Fruit fly (Drosophila melanogaster): Measurements from ENCODE around the gene danr.

Gene danr

DNA sequence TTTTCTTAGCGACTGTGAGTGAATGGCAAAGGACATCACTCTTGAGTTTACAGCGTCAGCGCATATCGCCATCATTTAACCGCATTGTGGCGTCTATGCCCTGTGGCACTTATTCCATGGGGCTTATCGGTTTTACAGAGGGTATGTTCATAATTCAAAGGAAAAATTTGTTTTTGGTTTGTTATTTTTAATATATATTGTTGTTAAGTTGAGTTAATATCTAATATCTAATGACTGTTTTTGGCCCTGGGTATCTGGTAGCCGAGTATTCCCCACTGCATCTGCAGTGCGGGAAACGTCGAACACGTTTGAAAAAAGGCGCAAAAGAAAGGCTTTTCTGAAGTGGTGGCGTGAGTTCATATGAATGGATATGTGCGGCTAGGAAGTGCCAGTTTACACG is 40.6 kb downstream of the danr start (continued):
- TF ChIP-seq CG4617 (GFP tag; optimal IDR thresholded peaks at IDR 0.05; ENCODE audit: borderline replicate concordance) = peak; percentile 37
- peak; percentile 53 for TF ChIP-seq phol (tag; optimal IDR thresholded peaks at IDR 0.05)
- peak; percentile 64 for TF ChIP-seq D19A (tag; optimal IDR thresholded peaks at IDR 0.05)
- TF ChIP-seq ase (GFP tag; IDR thresholded peaks at IDR 0.05) = peak; percentile 64; the same call in 2 of the 3 replicates
- peak; percentile 51 for TF ChIP-seq CG7271 (tag; optimal IDR thresholded peaks at IDR 0.05)
- TF ChIP-seq CG8359 (GFP tag; optimal IDR thresholded peaks at IDR 0.05; ENCODE audit: borderline replicate concordance) = no peak
- TF ChIP-seq Antp (GFP tag; optimal IDR thresholded peaks at IDR 0.05) = no peak
- no peak for TF ChIP-seq cg (GFP tag; optimal IDR thresholded peaks at IDR 0.05)
- TF ChIP-seq CG16863 (GFP tag; optimal IDR thresholded peaks at IDR 0.05) = peak; percentile 43
- TF ChIP-seq bcd (GFP tag; optimal IDR thresholded peaks at IDR 0.05) = no peak
- no peak for TF ChIP-seq CG7963 (GFP tag; IDR thresholded peaks at IDR 0.05; ENCODE audit: partially characterized antibody)
- TF ChIP-seq chif (GFP tag; optimal IDR thresholded peaks at IDR 0.05) = peak; percentile 70 to 86
- peak; percentile 81 for TF ChIP-seq row (GFP tag; IDR thresholded peaks at IDR 0.05)
- TF ChIP-seq CG15011 (GFP tag; optimal IDR thresholded peaks at IDR 0.05) = no peak
- no peak for TF ChIP-seq toy (GFP tag; IDR thresholded peaks at IDR 0.05)
- no peak for TF ChIP-seq Hr39 (optimal IDR thresholded peaks at IDR 0.05)
- peak; percentile 83 for TF ChIP-seq CG1602 (GFP tag; optimal IDR thresholded peaks at IDR 0.05)
- TF ChIP-seq CG17829 (tag; optimal IDR thresholded peaks at IDR 0.05) = peak; percentile 75
- TF ChIP-seq CG18262 (tag; optimal IDR thresholded peaks at IDR 0.05) = peak; percentile 80
- TF ChIP-seq ewg (GFP tag; optimal IDR thresholded peaks at IDR 0.05) = peak; percentile 60
- no peak for TF ChIP-seq CG31365 (tag; optimal IDR thresholded peaks at IDR 0.05)
- TF ChIP-seq CG2202 (tag; optimal IDR thresholded peaks at IDR 0.05) = peak; percentile 70
- no peak for TF ChIP-seq CG8281 (tag; optimal IDR thresholded peaks at IDR 0.05)
- TF ChIP-seq inv (GFP tag; IDR thresholded peaks at IDR 0.05; ENCODE audit: partially characterized antibody) = no peak
- no peak for TF ChIP-seq Meics (GFP tag; optimal IDR thresholded peaks at IDR 0.05)
- no peak for TF ChIP-seq CG12299 (tag; optimal IDR thresholded peaks at IDR 0.05)
- peak; percentile 58 for TF ChIP-seq E2f1 (GFP tag; IDR thresholded peaks at IDR 0.05)
- TF ChIP-seq lab (GFP tag; optimal IDR thresholded peaks at IDR 0.05) = peak; percentile 53
- TF ChIP-seq zen (tag; optimal IDR thresholded peaks at IDR 0.05) = peak; percentile 51
- peak; percentile 56; the same call in 1 of the 2 replicates for TF ChIP-seq Ptx1 (GFP tag; IDR thresholded peaks at IDR 0.05)
- TF ChIP-seq Ravus (GFP tag; IDR thresholded peaks at IDR 0.05) = no peak
- TF ChIP-seq peb (GFP tag; IDR thresholded peaks at IDR 0.05) = 0 out of 2 replicates have a peak, but pooled peaks have one; percentile 7
- peak; percentile 35 for TF ChIP-seq CG3407 (GFP tag; optimal IDR thresholded peaks at IDR 0.05)
- TF ChIP-seq p53 (GFP tag; optimal IDR thresholded peaks at IDR 0.05) = no peak
- no peak for TF ChIP-seq CG15073 (GFP tag; optimal IDR thresholded peaks at IDR 0.05)
- no peak for TF ChIP-seq sd (tag; optimal IDR thresholded peaks at IDR 0.05)
- TF ChIP-seq Gug (GFP tag; IDR thresholded peaks at IDR 0.05) = 0 out of 4 replicates have a peak, but pooled peaks have one; percentile 15
- no peak for TF ChIP-seq salm (tag; optimal IDR thresholded peaks at IDR 0.05)
- TF ChIP-seq tap (tag; optimal IDR thresholded peaks at IDR 0.05) = peak; percentile 19
- no peak for TF ChIP-seq crc (GFP tag; optimal IDR thresholded peaks at IDR 0.05)
- peak; percentile 28 for TF ChIP-seq Max (GFP tag; optimal IDR thresholded peaks at IDR 0.05)
- TF ChIP-seq B-H2 (GFP tag; optimal IDR thresholded peaks at IDR 0.05) = no peak
- no peak for TF ChIP-seq Sin3A (optimal IDR thresholded peaks at IDR 0.05)
- TF ChIP-seq gfzf (GFP tag; optimal IDR thresholded peaks at IDR 0.05) = no peak
- peak; percentile 77 for TF ChIP-seq CG13775 (GFP tag; optimal IDR thresholded peaks at IDR 0.05)
- no peak for TF ChIP-seq CG9876 (GFP tag; optimal IDR thresholded peaks at IDR 0.05)
- no peak for TF ChIP-seq Deaf1 (tag; optimal IDR thresholded peaks at IDR 0.05)
- peak; percentile 5 for TF ChIP-seq CG4424 (GFP tag; optimal IDR thresholded peaks at IDR 0.05)
- TF ChIP-seq CG12155 (GFP tag; optimal IDR thresholded peaks at IDR 0.05) = peak; percentile 71
- 0 out of 3 replicates have a peak, but pooled peaks have one; percentile 28 for TF ChIP-seq gce (GFP tag; IDR thresholded peaks at IDR 0.05)
- no peak for TF ChIP-seq en (GFP tag; optimal IDR thresholded peaks at IDR 0.05)
